Fruit fly (Drosophila melanogaster): ENCODE measurements around the gene CG11327.

dm6 chr2L:6706368-6706919 lies 19.9 kb upstream of the CG11327 start:
- TF ChIP-seq tj (GFP tag; optimal IDR thresholded peaks at IDR 0.05): no peak
- TF ChIP-seq CG1620 (GFP tag; optimal IDR thresholded peaks at IDR 0.05): no peak
- no peak for TF ChIP-seq cnc (optimal IDR thresholded peaks at IDR 0.05)
- no peak for TF ChIP-seq CG11617 (GFP tag; optimal IDR thresholded peaks at IDR 0.05)
- TF ChIP-seq CG33017 (tag; optimal IDR thresholded peaks at IDR 0.05): no peak
- TF ChIP-seq Mnt (GFP tag; optimal IDR thresholded peaks at IDR 0.05): no peak
- TF ChIP-seq bab1 (GFP tag; optimal IDR thresholded peaks at IDR 0.05): no peak
- no peak for TF ChIP-seq kay (GFP tag; ENCODE audit: borderline replicate concordance)
- no peak for TF ChIP-seq toe (GFP tag; optimal IDR thresholded peaks at IDR 0.05)
- TF ChIP-seq ovo (GFP tag; optimal IDR thresholded peaks at IDR 0.05): no peak
